Worm (Caenorhabditis elegans) whole organism, early embryonic: ENCODE data around the gene fbxb-40.

Experiments used
- flt-1 ChIP-seq: fragments of 200-800 bp; sonication (Bioruptor generic); IDR thresholded peaks from 2 replicates; pipeline ENCODE4 v1.3.6; 2022; ENCODE audit warnings: missing genetic modification characterization, missing compliant biosample characterization
- scrt-1 ChIP-seq: fragments of 200-800 bp; sonication (Bioruptor generic); IDR thresholded peaks from 2 replicates; pipeline ENCODE4 v1.3.6; 2022; ENCODE audit warnings: missing genetic modification characterization, missing compliant biosample characterization
- tra-4 ChIP-seq: sonication (generic microtip); optimal IDR thresholded peaks from 2 replicates; lab custom pipeline; 2017; ENCODE audit warnings: missing genetic modification characterization, missing compliant biosample characterization

- TF ChIP-seq scrt-1 (GFP tag; lab: Robert Waterston, UW) = no peak
- TF ChIP-seq tra-4 (tag; lab: Kevin White, UChicago) = no peak
- no peak for TF ChIP-seq flt-1 (GFP tag; lab: Robert Waterston, UW)
Measured at ce11 chrII:999493-999892, 50.3 kb downstream of the fbxb-40 start, which contains the start of gene fbxb-29.
